Worm (Caenorhabditis elegans) whole organism, L1 larva: ENCODE data around the gene B0198.3.

ENCODE experiments used
- C04F5.9 ChIP-seq: sonication (generic microtip); optimal IDR thresholded peaks from 2 replicates; lab custom pipeline; 2016; ENCODE audit warnings: missing genetic modification characterization, missing compliant biosample characterization
- C16A3.4 ChIP-seq: fragments of 150-350 bp; optimal IDR thresholded peaks from 2 replicates; lab custom pipeline; 2014; ENCODE audit warnings: missing biosample characterization, missing genetic modification characterization
- C34B4.2 ChIP-seq: sonication (generic microtip); optimal IDR thresholded peaks from 2 replicates; lab custom pipeline; 2017; ENCODE audit warnings: mild to moderate bottlenecking, missing genetic modification characterization, missing compliant biosample characterization
- F16B12.6 ChIP-seq: fragments of 150-350 bp; optimal IDR thresholded peaks from 2 replicates; lab custom pipeline; 2014; ENCODE audit warnings: missing biosample characterization, missing genetic modification characterization
- aha-1 ChIP-seq: fragments of 150-350 bp; optimal IDR thresholded peaks from 2 replicates; lab custom pipeline; 2014; ENCODE audit warnings: missing biosample characterization, missing genetic modification characterization
- aly-2 ChIP-seq: fragments of 150-350 bp; optimal IDR thresholded peaks from 2 replicates; lab custom pipeline; 2014; ENCODE audit warnings: missing biosample characterization, missing genetic modification characterization
- ceh-8 ChIP-seq: fragments of 200-800 bp; sonication (Bioruptor generic); optimal IDR thresholded peaks from 2 replicates; lab custom pipeline; 2018; ENCODE audit warnings: mild to moderate bottlenecking, missing genetic modification characterization, moderate library complexity, missing compliant biosample characterization
- ceh-88 ChIP-seq: fragments of 200-800 bp; sonication (Bioruptor generic); IDR thresholded peaks from 2 replicates; pipeline ENCODE4 v1.3.6; 2022; ENCODE audit warnings: missing genetic modification characterization, missing compliant biosample characterization
- ces-1 ChIP-seq: fragments of 150-350 bp; optimal IDR thresholded peaks from 2 replicates; lab custom pipeline; 2014; ENCODE audit warnings: missing biosample characterization, missing genetic modification reagents, missing genetic modification characterization
- dpl-1 ChIP-seq, 3 experiments: fragments of 150-350 bp in 2 of 3; sonication (generic microtip) in 1 of 3; optimal IDR thresholded peaks; 2 replicates each; lab custom pipeline; 2014 to 2017; ENCODE audit warnings: missing biosample characterization in 3 of 3, missing genetic modification characterization in 3 of 3, missing genetic modification reagents in 3 of 3
- egl-13 ChIP-seq: sonication (generic microtip); optimal IDR thresholded peaks from 2 replicates; lab custom pipeline; 2016; ENCODE audit warnings: missing genotype, missing genetic modification reagents, missing genetic modification characterization, missing compliant biosample characterization
- elt-3 ChIP-seq, 6 experiments: fragments of 150-350 bp in 1 of 6; sonication (generic microtip); optimal IDR thresholded peaks; 2 replicates each; lab custom pipeline; 2017 to 2018; ENCODE audit warnings: missing biosample characterization in 6 of 6, missing genetic modification characterization in 6 of 6, inconsistent platforms in 1 of 6
- ets-5 ChIP-seq: fragments of 200-800 bp; sonication (Bioruptor generic); IDR thresholded peaks from 2 replicates; pipeline ENCODE4 v1.3.6; 2022; ENCODE audit warnings: missing genetic modification characterization, missing compliant biosample characterization
- fkh-10 ChIP-seq: sonication (generic microtip); optimal IDR thresholded peaks from 2 replicates; lab custom pipeline; 2017; ENCODE audit warnings: missing biosample characterization, missing genetic modification reagents, missing genetic modification characterization
- fkh-4 ChIP-seq: sonication (generic microtip); optimal IDR thresholded peaks from 2 replicates; lab custom pipeline; 2016; ENCODE audit warnings: missing compliant biosample characterization, missing genetic modification characterization, borderline replicate concordance
- fkh-8 ChIP-seq: sonication (generic microtip); optimal IDR thresholded peaks from 2 replicates; lab custom pipeline; 2016; ENCODE audit warnings: mild to moderate bottlenecking, missing genetic modification characterization, missing compliant biosample characterization
- fos-1 ChIP-seq: fragments of 150-350 bp; optimal IDR thresholded peaks from 2 replicates; lab custom pipeline; 2014; ENCODE audit warnings: missing biosample characterization, missing genetic modification characterization
- hlh-17 ChIP-seq: fragments of 200-800 bp; sonication (Bioruptor generic); optimal IDR thresholded peaks from 2 replicates; lab custom pipeline; 2018; ENCODE audit warnings: missing genetic modification characterization, mild to moderate bottlenecking, missing compliant biosample characterization, moderate library complexity, borderline replicate concordance
- hlh-4 ChIP-seq: sonication (generic microtip); optimal IDR thresholded peaks from 2 replicates; lab custom pipeline; 2016; ENCODE audit warnings: mild to moderate bottlenecking, missing genetic modification characterization, missing compliant biosample characterization
- hpl-2 ChIP-seq: fragments of 150-350 bp; optimal IDR thresholded peaks from 2 replicates; lab custom pipeline; 2014; ENCODE audit warnings: missing biosample characterization, missing genetic modification reagents, missing genetic modification characterization
- isw-1 ChIP-seq: fragments of 200-800 bp; sonication (Bioruptor generic); IDR thresholded peaks from 2 replicates; pipeline ENCODE4 v1.3.6; 2022; ENCODE audit warnings: missing genetic modification characterization, missing compliant biosample characterization
- jun-1 ChIP-seq: fragments of 150-350 bp; optimal IDR thresholded peaks from 2 replicates; lab custom pipeline; 2014; ENCODE audit warnings: missing biosample characterization, missing genetic modification reagents, missing genetic modification characterization
- lin-13 ChIP-seq: fragments of 150-350 bp; optimal IDR thresholded peaks from 2 replicates; lab custom pipeline; 2014; ENCODE audit warnings: missing biosample characterization, missing genetic modification reagents, missing genetic modification characterization
- lin-14 ChIP-seq: fragments of 200-800 bp; sonication (Bioruptor generic); optimal IDR thresholded peaks from 2 replicates; lab custom pipeline; 2018; ENCODE audit warnings: mild to moderate bottlenecking, missing genetic modification characterization, moderate library complexity, missing compliant biosample characterization
- lin-15B ChIP-seq: fragments of 150-350 bp; sonication (generic microtip); optimal IDR thresholded peaks from 3 replicates; lab custom pipeline; 2014; ENCODE audit warnings: missing biosample characterization, missing genetic modification characterization
- lin-35 ChIP-seq, 2 experiments: fragments of 150-350 bp; optimal IDR thresholded peaks; 2 replicates each; lab custom pipeline; 2014; ENCODE audit warnings: missing biosample characterization in 2 of 2, missing genetic modification characterization in 2 of 2, missing genetic modification reagents in 2 of 2
- lin-39 ChIP-seq: fragments of 150-350 bp; optimal IDR thresholded peaks from 2 replicates; lab custom pipeline; 2014; ENCODE audit warnings: missing biosample characterization, missing genetic modification reagents, missing genetic modification characterization
- lir-3 ChIP-seq: sonication (generic microtip); optimal IDR thresholded peaks from 2 replicates; lab custom pipeline; 2016; ENCODE audit warnings: mild to moderate bottlenecking, missing genetic modification characterization, moderate library complexity, missing compliant biosample characterization; ENCODE audit not compliant: poor library complexity
- lsy-2 ChIP-seq, 2 experiments: fragments of 150-350 bp; optimal IDR thresholded peaks; 2 replicates each; lab custom pipeline; 2014; ENCODE audit warnings: missing biosample characterization in 2 of 2, missing genetic modification characterization in 2 of 2
- mef-2 ChIP-seq: fragments of 150-350 bp; optimal IDR thresholded peaks from 2 replicates; lab custom pipeline; 2014; ENCODE audit warnings: missing biosample characterization, missing genetic modification characterization
- mep-1 ChIP-seq: fragments of 150-350 bp; optimal IDR thresholded peaks from 2 replicates; lab custom pipeline; 2014; ENCODE audit warnings: missing biosample characterization, missing genetic modification characterization
- nhr-11 ChIP-seq: fragments of 150-350 bp; optimal IDR thresholded peaks from 2 replicates; lab custom pipeline; 2014; ENCODE audit warnings: missing biosample characterization, missing genetic modification characterization
- nhr-12 ChIP-seq: sonication (generic microtip); optimal IDR thresholded peaks from 2 replicates; lab custom pipeline; 2017; ENCODE audit warnings: missing biosample characterization, missing genetic modification characterization
- nhr-20 ChIP-seq: sonication (generic microtip); optimal IDR thresholded peaks from 2 replicates; lab custom pipeline; 2016; ENCODE audit warnings: mild to moderate bottlenecking, missing genetic modification characterization, missing compliant biosample characterization
- nhr-237 ChIP-seq: fragments of 150-350 bp; optimal IDR thresholded peaks from 2 replicates; lab custom pipeline; 2014; ENCODE audit warnings: missing biosample characterization, missing genetic modification characterization
- nhr-28 ChIP-seq: fragments of 150-350 bp; optimal IDR thresholded peaks from 2 replicates; lab custom pipeline; 2014; ENCODE audit warnings: missing biosample characterization, missing genetic modification characterization
- nhr-71 ChIP-seq: sonication (generic microtip); optimal IDR thresholded peaks from 2 replicates; lab custom pipeline; 2016; ENCODE audit warnings: mild to moderate bottlenecking, missing genetic modification characterization, moderate library complexity, missing compliant biosample characterization
- nhr-85 ChIP-seq: sonication (generic microtip); peaks from one replicate; lab custom pipeline; 2016; ENCODE audit warnings: missing genetic modification characterization, inconsistent platforms, missing compliant biosample characterization
- nhr-90 ChIP-seq: sonication (generic microtip); optimal IDR thresholded peaks from 2 replicates; lab custom pipeline; 2016; ENCODE audit warnings: mild to moderate bottlenecking, missing genetic modification characterization, missing compliant biosample characterization; ENCODE audit not compliant: poor library complexity
- pax-3 ChIP-seq: fragments of 200-800 bp; sonication (Bioruptor generic); optimal IDR thresholded peaks from 2 replicates; lab custom pipeline; 2018; ENCODE audit warnings: mild to moderate bottlenecking, missing genetic modification characterization, moderate library complexity, missing compliant biosample characterization
- rnt-1 ChIP-seq: sonication (generic microtip); optimal IDR thresholded peaks from 2 replicates; lab custom pipeline; 2016; ENCODE audit warnings: mild to moderate bottlenecking, missing genetic modification characterization, moderate library complexity, missing compliant biosample characterization
- snu-23 ChIP-seq: sonication (generic microtip); optimal IDR thresholded peaks from 2 replicates; lab custom pipeline; 2016; ENCODE audit warnings: missing genetic modification characterization, missing compliant biosample characterization
- sox-4 ChIP-seq: sonication (generic microtip); optimal IDR thresholded peaks from 2 replicates; lab custom pipeline; 2016; ENCODE audit warnings: missing genetic modification characterization, missing compliant biosample characterization
- tbx-2 ChIP-seq: sonication (generic microtip); optimal IDR thresholded peaks from 2 replicates; lab custom pipeline; 2016; ENCODE audit warnings: missing genetic modification characterization, missing compliant biosample characterization
- tlp-1 ChIP-seq: fragments of 150-350 bp; optimal IDR thresholded peaks from 2 replicates; lab custom pipeline; 2014; ENCODE audit warnings: missing biosample characterization, missing genetic modification characterization
- unc-30 ChIP-seq: sonication (generic microtip); optimal IDR thresholded peaks from 2 replicates; lab custom pipeline; 2017; ENCODE audit warnings: missing biosample characterization, missing genetic modification characterization
- unc-86 ChIP-seq: sonication (generic microtip); optimal IDR thresholded peaks from 2 replicates; lab custom pipeline; 2016; ENCODE audit warnings: missing genetic modification characterization, missing compliant biosample characterization
- unc-98 ChIP-seq: fragments of 200-800 bp; sonication (Bioruptor generic); IDR thresholded peaks from 2 replicates; pipeline ENCODE4 v1.3.6; 2022; ENCODE audit warnings: missing genetic modification characterization, missing compliant biosample characterization
- vab-15 ChIP-seq: sonication (generic microtip); optimal IDR thresholded peaks from 2 replicates; lab custom pipeline; 2017; ENCODE audit warnings: missing genotype, mild to moderate bottlenecking, missing genetic modification characterization, missing compliant biosample characterization
- xbp-1 ChIP-seq: sonication (generic microtip); optimal IDR thresholded peaks from 2 replicates; lab custom pipeline; 2016; ENCODE audit warnings: missing genetic modification characterization, missing compliant biosample characterization
- zag-1 ChIP-seq: fragments of 150-350 bp; optimal IDR thresholded peaks from 2 replicates; lab custom pipeline; 2014; ENCODE audit warnings: missing biosample characterization, missing genetic modification characterization
- ztf-11 ChIP-seq, 2 experiments: sonication (generic microtip); optimal IDR thresholded peaks; 2 replicates each; lab custom pipeline; 2016 to 2017; ENCODE audit warnings: missing genetic modification characterization in 2 of 2, missing biosample characterization in 1 of 2, missing compliant biosample characterization in 1 of 2

B0198.3 gene

DNA sequence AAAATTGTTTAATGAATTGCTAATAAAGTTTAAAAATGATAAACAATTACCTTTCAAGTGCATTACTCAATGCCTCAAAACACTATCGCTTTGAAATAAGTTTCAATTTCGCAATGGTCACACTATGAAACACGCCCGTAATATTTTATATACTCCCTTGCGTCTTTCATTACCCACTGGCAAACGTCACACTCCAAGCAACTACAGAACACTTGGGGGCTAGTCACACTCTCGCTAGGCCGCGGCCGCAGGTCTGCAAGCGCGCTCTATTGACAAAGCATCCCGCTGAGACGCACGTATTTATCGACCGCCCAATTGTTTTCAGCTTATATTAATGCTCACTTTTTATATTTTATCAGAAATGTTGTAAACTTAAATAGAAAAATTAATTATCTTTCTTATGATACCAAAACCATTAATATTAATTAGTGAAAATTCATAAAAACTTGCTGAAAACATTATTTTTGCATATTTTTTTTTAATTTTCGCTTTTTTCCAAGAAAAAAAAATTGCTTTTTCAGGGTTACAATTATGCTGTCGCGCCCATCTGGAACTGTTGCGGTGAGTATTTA is 38.9 kb downstream of the B0198.3 start, which contains the start of the genes nmat-1 and ucr-2.1:
Gene nmat-1, minus strand, starts transcription at position 136 of the 572 bp plus-strand sequence.
Gene ucr-2.1, plus strand, starts transcription at position 522 of the 572 bp plus-strand sequence.
- TF ChIP-seq ceh-8 (GFP tag; lab: Kevin White, UChicago) (peak; percentile 27), mef-2 (tag; lab: Kevin White, UChicago) (no peak), lsy-2 (tag; optimal IDR thresholded peaks at IDR 0.05; lab: Kevin White, UChicago) (peak; percentile 56 to 77), nhr-28 (tag; lab: Kevin White, UChicago) (no peak), aly-2 (tag; lab: Kevin White, UChicago) (no peak), hlh-4 (tag; lab: Kevin White, UChicago) (no peak), ceh-88 (no peak), tlp-1 (no peak), pax-3 (no peak), zag-1 (tag; lab: Kevin White, UChicago) (no peak), sox-4 (no peak), snu-23 (GFP tag; lab: Kevin White, UChicago) (peak; percentile 91), dpl-1 (GFP tag; optimal IDR thresholded peaks at IDR 0.05; lab: Kevin White, UChicago) (peak; percentile 48 to 54 (median 52)), unc-30 (no peak), elt-3 (tag; optimal IDR thresholded peaks at IDR 0.05; lab: Kevin White, UChicago) (peak in 3 of 6 experiments; percentile 24 to 79 (median 40)), fkh-10 (GFP tag; lab: Kevin White, UChicago) (no peak), tbx-2 (peak; percentile 76), ztf-11 (tag; optimal IDR thresholded peaks at IDR 0.05; lab: Kevin White, UChicago) (peak in 1 of 2 experiments; percentile 38), ets-5 (GFP tag; lab: Robert Waterston, UW) (no peak), isw-1 (GFP tag; lab: Robert Waterston, UW) (peak; percentile 12; the same call in 1 of the 2 replicates), lin-35 (GFP tag; optimal IDR thresholded peaks at IDR 0.05; lab: Kevin White, UChicago) (peak; percentile 25 to 83), lin-15B (tag; lab: Kevin White, UChicago) (peak; percentile 76), lin-39 (tag; lab: Kevin White, UChicago) (no peak), nhr-12 (tag; lab: Kevin White, UChicago) (no peak), vab-15 (tag; lab: Kevin White, UChicago) (peak; percentile 50), rnt-1 (tag; lab: Kevin White, UChicago) (peak; percentile 87), unc-86 (peak; percentile 51), fkh-8 (tag; lab: Kevin White, UChicago) (peak; percentile 73), fkh-4 (tag; lab: Kevin White, UChicago) (no peak), F16B12.6 (tag; lab: Kevin White, UChicago) (peak; percentile 19), lir-3 (tag; lab: Kevin White, UChicago) (peak; percentile 78), nhr-20 (peak; percentile 93), aha-1 (tag; lab: Kevin White, UChicago) (peak; percentile 8), C16A3.4 (tag; lab: Kevin White, UChicago) (peak; percentile 89), fos-1 (tag; lab: Kevin White, UChicago) (peak; percentile 19), nhr-71 (tag; lab: Kevin White, UChicago) (peak; percentile 90), mep-1 (peak; percentile 88), ces-1 (GFP tag; lab: Kevin White, UChicago) (no peak), nhr-11 (no peak), unc-98 (GFP tag; lab: Robert Waterston, UW) (no peak), lin-14 (GFP tag; lab: Kevin White, UChicago) (peak; percentile 97), jun-1 (tag; lab: Kevin White, UChicago) (peak; percentile 54), hpl-2 (GFP tag; lab: Kevin White, UChicago) (peak; percentile 75), hlh-17 (no peak), lin-13 (GFP tag; lab: Kevin White, UChicago) (peak; percentile 56), nhr-85 (tag; lab: Kevin White, UChicago) (peak; percentile 90), nhr-237 (peak; percentile 35), nhr-90 (peak; percentile 89), C34B4.2 (no peak), xbp-1 (tag; lab: Kevin White, UChicago) (peak; percentile 87), C04F5.9 (tag; lab: Kevin White, UChicago) (peak; percentile 39), egl-13 (tag; lab: Kevin White, UChicago) (peak; percentile 68)
